Worm (Caenorhabditis elegans): ENCODE measurements around the gene scyl-1.

Gene scyl-1

DNA sequence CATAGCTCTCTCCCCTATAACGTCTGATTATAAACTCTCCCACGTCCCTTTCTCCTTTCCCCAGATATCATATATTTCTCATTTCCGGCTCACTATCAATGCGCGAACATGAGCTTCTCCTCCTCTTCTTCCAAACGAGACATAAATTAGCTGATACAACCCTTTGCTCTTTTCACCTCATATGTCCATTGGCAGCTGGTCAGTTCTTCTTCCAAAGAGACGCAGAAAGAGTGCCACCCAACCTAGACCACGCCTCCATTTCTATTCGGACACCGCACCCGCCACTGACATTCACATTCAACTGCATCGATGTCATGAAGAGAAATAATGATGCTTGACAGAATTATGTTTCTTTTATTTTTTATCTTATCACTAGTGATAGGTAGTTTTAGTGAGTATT lies 22.8 kb downstream of the scyl-1 start, which contains the start of gene fmi-1:
fmi-1 (plus strand) TSS at position 301 of the 400 bp plus-strand sequence.
- TF ChIP-seq ceh-36 (tag; optimal IDR thresholded peaks at IDR 0.05) = no peak
- TF ChIP-seq hmbx-1 (tag; optimal IDR thresholded peaks at IDR 0.05) = no peak
- TF ChIP-seq tra-4 (tag; optimal IDR thresholded peaks at IDR 0.05) = no peak
- TF ChIP-seq tbx-11 (GFP tag; IDR thresholded peaks at IDR 0.05) = no peak
- TF ChIP-seq B0310.2 (tag; optimal IDR thresholded peaks at IDR 0.05) = no peak
- TF ChIP-seq flt-1 (GFP tag; IDR thresholded peaks at IDR 0.05) = no peak
- no peak for TF ChIP-seq ama-1 (optimal IDR thresholded peaks at IDR 0.05)
- TF ChIP-seq tbx-37 (GFP tag; conservative IDR thresholded peaks at IDR 0.05) = no peak
- TF ChIP-seq ceh-13 (GFP tag; optimal IDR thresholded peaks at IDR 0.05) = no peak
- no peak for TF ChIP-seq sea-1 (GFP tag; conservative IDR thresholded peaks at IDR 0.05)
- TF ChIP-seq hmg-4 (GFP tag; optimal IDR thresholded peaks at IDR 0.05) = no peak

DNA sequence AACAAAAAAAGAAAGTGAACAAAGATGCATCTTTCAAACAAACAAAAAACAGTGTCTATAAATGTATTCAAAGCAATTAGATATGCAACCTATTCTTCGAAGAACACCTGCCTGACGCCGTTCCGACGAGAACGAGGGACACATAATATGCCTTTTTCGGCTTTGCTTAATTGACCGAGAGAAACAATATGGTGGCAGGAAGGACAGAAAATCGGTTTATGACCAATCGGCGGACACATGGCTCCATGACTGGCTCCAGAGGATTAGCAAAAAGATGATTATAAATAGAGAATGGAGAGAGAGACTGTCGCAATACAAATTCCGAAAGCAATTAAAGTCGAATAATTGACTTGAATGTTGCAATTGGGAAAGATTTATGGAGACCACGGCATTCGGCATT lies 23.3 kb downstream of the scyl-1 start:
- no peak for TF ChIP-seq B0310.2 (tag; optimal IDR thresholded peaks at IDR 0.05)
- TF ChIP-seq ama-1 (optimal IDR thresholded peaks at IDR 0.05) = no peak
- TF ChIP-seq hmg-4 (GFP tag; optimal IDR thresholded peaks at IDR 0.05) = no peak
- TF ChIP-seq ets-7 (tag; optimal IDR thresholded peaks at IDR 0.05) = no peak
- no peak for TF ChIP-seq hnd-1 (tag; optimal IDR thresholded peaks at IDR 0.05)
- TF ChIP-seq tbx-37 (GFP tag; conservative IDR thresholded peaks at IDR 0.05) = no peak
- TF ChIP-seq F13C5.2 (tag; optimal IDR thresholded peaks at IDR 0.05) = no peak
- TF ChIP-seq pes-1 (GFP tag; IDR thresholded peaks at IDR 0.05) = no peak

DNA sequence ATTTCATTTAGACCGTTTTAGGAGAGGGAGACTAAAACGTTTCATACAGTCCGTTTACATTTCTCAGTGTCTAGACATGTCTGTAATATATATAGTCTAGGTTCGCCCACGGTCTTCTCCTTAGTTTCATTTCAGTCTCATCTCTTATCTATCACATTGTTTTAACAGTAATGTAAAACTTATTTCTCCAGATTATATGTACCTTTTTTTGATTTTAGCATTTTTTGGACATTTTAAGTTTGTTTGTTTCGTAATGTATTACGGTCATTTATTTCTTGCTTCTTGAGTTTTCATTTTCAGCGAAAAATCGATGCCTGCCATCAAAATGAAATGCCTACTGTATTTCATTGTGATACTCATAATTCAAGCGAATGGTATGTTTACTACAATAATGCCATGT lies 27.7 kb downstream of the scyl-1 start, which contains the start of gene F15B9.6:
F15B9.6 (plus strand) TSS at position 301 of the 400 bp plus-strand sequence.
- TF ChIP-seq hmg-4 (GFP tag; optimal IDR thresholded peaks at IDR 0.05) = no peak
- TF ChIP-seq scrt-1 (GFP tag; IDR thresholded peaks at IDR 0.05) = no peak
- TF ChIP-seq tbx-11 (GFP tag; IDR thresholded peaks at IDR 0.05) = no peak
- no peak for TF ChIP-seq sea-1 (GFP tag; conservative IDR thresholded peaks at IDR 0.05)
- TF ChIP-seq ama-1 (optimal IDR thresholded peaks at IDR 0.05) = no peak
- no peak for TF ChIP-seq tbx-37 (GFP tag; conservative IDR thresholded peaks at IDR 0.05)
- TF ChIP-seq aly-1 (tag; optimal IDR thresholded peaks at IDR 0.05) = no peak
- no peak for TF ChIP-seq flt-1 (GFP tag; IDR thresholded peaks at IDR 0.05)
- no peak for TF ChIP-seq hmbx-1 (tag; optimal IDR thresholded peaks at IDR 0.05)
- TF ChIP-seq B0310.2 (tag; optimal IDR thresholded peaks at IDR 0.05) = no peak
- TF ChIP-seq F13C5.2 (tag; optimal IDR thresholded peaks at IDR 0.05) = no peak
- no peak for TF ChIP-seq ceh-36 (tag; optimal IDR thresholded peaks at IDR 0.05)
- no peak for TF ChIP-seq ceh-13 (GFP tag; optimal IDR thresholded peaks at IDR 0.05)
- TF ChIP-seq hnd-1 (tag; optimal IDR thresholded peaks at IDR 0.05) = no peak
- no peak for TF ChIP-seq pes-1 (GFP tag; IDR thresholded peaks at IDR 0.05)
- no peak for TF ChIP-seq ets-7 (tag; optimal IDR thresholded peaks at IDR 0.05)
- no peak for TF ChIP-seq tra-4 (tag; optimal IDR thresholded peaks at IDR 0.05)

DNA sequence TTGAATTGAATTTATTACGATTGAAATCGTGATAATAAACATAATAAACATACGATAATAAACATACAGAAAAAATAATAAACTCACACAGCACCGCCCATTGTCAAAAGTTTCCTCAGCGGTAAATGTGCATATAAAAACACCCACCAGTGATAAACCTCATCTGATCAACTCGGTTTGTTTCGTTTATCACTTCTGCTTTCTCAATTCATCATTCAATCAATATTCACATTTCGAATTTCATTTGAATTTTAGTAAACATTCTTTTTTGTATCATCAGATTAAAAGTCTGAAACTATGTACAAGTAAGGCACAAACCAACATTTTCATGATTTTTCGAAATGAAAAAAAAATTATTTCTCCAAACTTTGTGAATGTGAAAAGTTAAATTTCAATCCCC lies 28.4 kb downstream of the scyl-1 start, which contains the start of gene try-10:
try-10 (minus strand) TSS at position 101 of the 400 bp plus-strand sequence.
- TF ChIP-seq B0310.2 (tag; optimal IDR thresholded peaks at IDR 0.05) (no peak), pes-1 (GFP tag; IDR thresholded peaks at IDR 0.05) (no peak), ceh-36 (tag; optimal IDR thresholded peaks at IDR 0.05) (no peak), F13C5.2 (tag; optimal IDR thresholded peaks at IDR 0.05) (no peak), hmg-4 (GFP tag; optimal IDR thresholded peaks at IDR 0.05) (no peak), aly-1 (tag; optimal IDR thresholded peaks at IDR 0.05) (no peak), flt-1 (GFP tag; IDR thresholded peaks at IDR 0.05) (no peak), scrt-1 (GFP tag; IDR thresholded peaks at IDR 0.05) (no peak), tra-4 (tag; optimal IDR thresholded peaks at IDR 0.05) (no peak)

DNA sequence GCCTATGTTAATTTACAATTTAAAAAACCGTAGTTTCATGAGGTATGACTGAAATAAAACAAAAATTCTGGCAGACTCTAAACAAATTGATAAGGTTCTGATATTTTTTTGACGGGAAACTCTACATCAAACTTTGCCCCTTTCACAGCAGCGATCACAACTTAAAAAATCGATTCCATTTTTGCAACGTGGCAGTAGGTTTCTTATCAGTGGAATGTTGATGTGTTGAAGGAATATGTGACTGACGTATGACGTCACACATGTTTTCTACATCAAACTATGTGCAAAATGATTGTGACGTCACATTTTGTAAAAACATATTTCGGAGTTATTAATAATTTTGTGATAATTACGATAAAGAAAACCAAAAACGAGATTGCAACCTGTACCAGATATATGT lies 29.6 kb downstream of the scyl-1 start:
- TF ChIP-seq B0310.2 (tag; optimal IDR thresholded peaks at IDR 0.05) = no peak
- no peak for TF ChIP-seq hmg-4 (GFP tag; optimal IDR thresholded peaks at IDR 0.05)
- TF ChIP-seq flt-1 (GFP tag; IDR thresholded peaks at IDR 0.05) = no peak

DNA sequence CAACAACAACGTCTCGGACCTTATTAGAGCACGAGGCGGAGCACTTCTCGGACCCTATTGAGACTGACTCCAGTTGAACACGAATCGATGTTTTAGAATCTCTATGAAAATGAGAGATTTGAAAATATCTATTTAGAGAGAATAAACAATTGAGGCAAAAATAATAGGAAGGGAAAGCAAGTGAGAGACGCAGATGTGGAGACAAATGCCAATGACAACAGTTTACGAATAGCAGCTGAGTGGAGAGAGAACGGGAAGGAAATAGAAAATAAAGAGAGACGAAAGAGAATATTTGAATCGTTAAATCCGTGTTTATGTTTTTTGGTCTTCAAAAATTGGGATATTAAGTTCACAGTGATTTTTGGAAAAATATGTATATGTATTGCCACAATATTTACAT lies 31.7 kb downstream of the scyl-1 start:
- TF ChIP-seq sea-1 (GFP tag; conservative IDR thresholded peaks at IDR 0.05) (no peak), pes-1 (GFP tag; IDR thresholded peaks at IDR 0.05) (no peak), ceh-13 (GFP tag; optimal IDR thresholded peaks at IDR 0.05) (no peak), hmbx-1 (tag; optimal IDR thresholded peaks at IDR 0.05) (no peak)

DNA sequence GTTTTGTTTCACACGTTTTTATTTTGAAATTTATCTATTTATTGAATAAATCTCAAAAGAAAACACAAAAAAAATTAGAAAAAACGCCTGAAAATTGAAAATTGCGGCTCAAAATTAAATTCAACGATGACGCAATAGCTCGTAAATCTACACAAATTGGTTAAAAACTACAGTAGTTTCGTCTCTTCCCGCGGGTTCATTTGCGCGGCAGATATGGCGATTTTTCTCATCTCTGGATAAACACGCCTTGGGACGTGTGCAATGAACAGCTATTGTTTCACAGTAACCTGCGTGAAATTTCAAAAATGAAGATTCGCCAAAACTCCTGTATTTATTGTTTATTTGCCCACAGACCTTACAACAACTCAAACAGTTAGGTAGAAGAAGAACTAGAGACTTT lies 32.2 kb downstream of the scyl-1 start:
- TF ChIP-seq B0310.2 (tag; optimal IDR thresholded peaks at IDR 0.05) = no peak
- no peak for TF ChIP-seq tra-4 (tag; optimal IDR thresholded peaks at IDR 0.05)
- no peak for TF ChIP-seq ama-1 (optimal IDR thresholded peaks at IDR 0.05)
- no peak for TF ChIP-seq ets-7 (tag; optimal IDR thresholded peaks at IDR 0.05)
- no peak for TF ChIP-seq sea-1 (GFP tag; conservative IDR thresholded peaks at IDR 0.05)
- TF ChIP-seq pes-1 (GFP tag; IDR thresholded peaks at IDR 0.05) = no peak
- TF ChIP-seq scrt-1 (GFP tag; IDR thresholded peaks at IDR 0.05) = no peak

DNA sequence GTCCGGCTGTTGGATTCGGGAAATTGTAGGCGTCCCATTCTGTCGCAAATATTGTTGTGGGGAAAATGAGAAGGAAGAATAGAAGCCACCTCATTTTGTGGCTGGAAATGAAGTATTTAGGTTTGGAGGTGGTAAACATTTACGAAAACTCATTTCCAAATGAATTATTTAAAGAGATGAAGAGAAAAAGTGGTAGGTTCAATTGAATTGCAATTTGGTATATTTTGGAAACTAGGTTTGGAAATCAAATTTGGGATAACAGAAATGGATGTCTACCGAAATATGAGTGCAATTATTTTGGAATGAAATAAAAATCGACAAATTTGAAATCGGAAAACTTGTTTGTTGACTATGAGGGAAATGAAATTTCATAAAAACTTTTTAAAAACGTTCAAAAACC lies 32.7 kb downstream of the scyl-1 start, which contains the start of gene F15B9.10:
F15B9.10 (minus strand) TSS at position 101 of the 400 bp plus-strand sequence.
- TF ChIP-seq hmg-4 (GFP tag; optimal IDR thresholded peaks at IDR 0.05) (no peak), flt-1 (GFP tag; IDR thresholded peaks at IDR 0.05) (no peak), F13C5.2 (tag; optimal IDR thresholded peaks at IDR 0.05) (no peak), tbx-37 (GFP tag; conservative IDR thresholded peaks at IDR 0.05) (no peak), ama-1 (optimal IDR thresholded peaks at IDR 0.05) (no peak), tbx-11 (GFP tag; IDR thresholded peaks at IDR 0.05) (no peak), B0310.2 (tag; optimal IDR thresholded peaks at IDR 0.05) (no peak), ceh-13 (GFP tag; optimal IDR thresholded peaks at IDR 0.05) (no peak), aly-1 (tag; optimal IDR thresholded peaks at IDR 0.05) (no peak), ets-7 (tag; optimal IDR thresholded peaks at IDR 0.05) (no peak), hnd-1 (tag; optimal IDR thresholded peaks at IDR 0.05) (no peak), sea-1 (GFP tag; conservative IDR thresholded peaks at IDR 0.05) (no peak)
